Fruit fly (Drosophila melanogaster) whole organism, embryonic: ENCODE results near the gene Mettl5.

Experiments
- Antp ChIP-seq: fragments of 200-800 bp; sonication (Bioruptor generic); optimal IDR thresholded peaks from 3 replicates; lab custom pipeline; 2016; ENCODE audit warnings: missing biosample characterization, missing genetic modification characterization
- B-H2 ChIP-seq: fragments of 200-800 bp; sonication (Bioruptor generic); optimal IDR thresholded peaks from 2 replicates; lab custom pipeline; 2018; ENCODE audit warnings: missing biosample characterization, mild to moderate bottlenecking, missing genetic modification characterization
- CG10321 ChIP-seq: fragments of 200-800 bp; sonication (Bioruptor generic); IDR thresholded peaks from 2 replicates; pipeline ENCODE4 v1.3.6; 2022; ENCODE audit warnings: missing biosample characterization, missing genetic modification characterization
- CG10543 ChIP-seq: fragments of 200-800 bp; sonication (Bioruptor generic); optimal IDR thresholded peaks from 3 replicates; lab custom pipeline; 2017; ENCODE audit warnings: missing biosample characterization, mild to moderate bottlenecking, missing genetic modification characterization, moderate library complexity
- CG10565 ChIP-seq: fragments of 200-800 bp; sonication (Bioruptor generic); optimal IDR thresholded peaks from 3 replicates; lab custom pipeline; 2016; ENCODE audit warnings: missing biosample characterization, mild to moderate bottlenecking, missing genetic modification characterization
- CG11456 ChIP-seq: fragments of 200-800 bp; sonication (Bioruptor generic); IDR thresholded peaks from 3 replicates; pipeline ENCODE4 v1.3.6; 2022; ENCODE audit warnings: missing biosample characterization, missing genetic modification characterization
- CG11560 ChIP-seq: fragments of 200-800 bp; sonication (Bioruptor generic); IDR thresholded peaks from 3 replicates; pipeline ENCODE4 v1.3.6; 2022; ENCODE audit warnings: missing biosample characterization, missing genetic modification characterization
- CG11695 ChIP-seq: fragments of 200-800 bp; sonication (Bioruptor generic); IDR thresholded peaks from 3 replicates; pipeline ENCODE4 v1.3.6; 2022; ENCODE audit warnings: missing biosample characterization, missing genetic modification characterization
- CG12659 ChIP-seq: fragments of 200-800 bp; sonication (Bioruptor generic); optimal IDR thresholded peaks from 3 replicates; lab custom pipeline; 2017; ENCODE audit warnings: mild to moderate bottlenecking, missing biosample characterization, missing genetic modification reagents, missing genetic modification characterization
- CG15696 ChIP-seq: fragments of 200-800 bp; sonication (Bioruptor generic); optimal IDR thresholded peaks from 2 replicates; lab custom pipeline; 2019; ENCODE audit warnings: missing biosample characterization, mild to moderate bottlenecking, missing genetic modification characterization, moderate library complexity
- CG16779 ChIP-seq: fragments of 200-800 bp; sonication (Bioruptor generic); IDR thresholded peaks from 2 replicates; pipeline ENCODE4 v1.3.6; 2022; ENCODE audit warnings: missing biosample characterization, missing genetic modification characterization
- CG16815 ChIP-seq: fragments of 200-800 bp; sonication (Bioruptor generic); optimal IDR thresholded peaks from 3 replicates; lab custom pipeline; 2017; ENCODE audit warnings: missing biosample characterization, mild to moderate bottlenecking, missing genetic modification characterization
- CG17829 ChIP-seq: fragments of 200-800 bp; optimal IDR thresholded peaks from 2 replicates; lab custom pipeline; 2019; ENCODE audit warnings: missing biosample characterization, mild to moderate bottlenecking, missing genetic modification characterization, moderate library complexity
- CG1792 ChIP-seq: fragments of 200-800 bp; sonication (Bioruptor generic); optimal IDR thresholded peaks from 2 replicates; lab custom pipeline; 2016; ENCODE audit warnings: missing biosample characterization, missing genetic modification characterization
- CG2678 ChIP-seq: fragments of 200-800 bp; sonication (Bioruptor generic); optimal IDR thresholded peaks from 3 replicates; lab custom pipeline; 2019; ENCODE audit warnings: missing biosample characterization, mild to moderate bottlenecking, missing genetic modification characterization, moderate library complexity
- CG31441 ChIP-seq: fragments of 200-800 bp; sonication (Bioruptor generic); IDR thresholded peaks from 2 replicates; pipeline ENCODE4 v1.3.6; 2022; ENCODE audit warnings: missing biosample characterization, missing genetic modification characterization
- CG32772 ChIP-seq: fragments of 200-800 bp; sonication (Bioruptor generic); IDR thresholded peaks from 2 replicates; pipeline ENCODE4 v1.3.6; 2022; ENCODE audit warnings: missing biosample characterization, missing genetic modification characterization
- CG6689 ChIP-seq: fragments of 200-800 bp; sonication (Bioruptor generic); IDR thresholded peaks from 2 replicates; pipeline ENCODE4 v1.3.6; 2022; ENCODE audit warnings: missing biosample characterization, missing genetic modification characterization
- CTCF ChIP-seq: fragments of 200-800 bp; sonication (Bioruptor generic); optimal IDR thresholded peaks from 2 replicates; lab custom pipeline; 2017; ENCODE audit warnings: missing biosample characterization, mild to moderate bottlenecking, missing genetic modification characterization, moderate library complexity
- CkIIα-i1 ChIP-seq: fragments of 200-800 bp; sonication (Bioruptor generic); IDR thresholded peaks from 2 replicates; pipeline ENCODE4 v1.3.6; 2022; ENCODE audit warnings: missing biosample characterization, missing genetic modification characterization
- Drgx ChIP-seq: fragments of 200-800 bp; sonication (Bioruptor generic); IDR thresholded peaks from 2 replicates; pipeline ENCODE4 v1.3.6; 2022; ENCODE audit warnings: missing biosample characterization, missing genetic modification characterization
- E2f2 ChIP-seq: fragments of 200-800 bp; sonication (Bioruptor generic); IDR thresholded peaks from 2 replicates; pipeline ENCODE4 v1.3.6; 2022; ENCODE audit warnings: missing biosample characterization, missing genetic modification characterization
- Fer1 ChIP-seq: fragments of 200-800 bp; sonication (Bioruptor generic); optimal IDR thresholded peaks from 2 replicates; lab custom pipeline; 2017; ENCODE audit warnings: missing biosample characterization, mild to moderate bottlenecking, missing genetic modification characterization
- GATAe ChIP-seq: fragments of 200-800 bp; sonication (Bioruptor generic); conservative IDR thresholded peaks from 2 replicates; pipeline ENCODE4 v1.3.6; 2022; ENCODE audit warnings: missing biosample characterization, missing genetic modification characterization
- H2.0 ChIP-seq: fragments of 200-800 bp; sonication (Bioruptor generic); IDR thresholded peaks from 2 replicates; pipeline ENCODE4 v1.3.6; 2022; ENCODE audit warnings: missing biosample characterization, missing genetic modification characterization
- HLH54F ChIP-seq: fragments of 200-800 bp; sonication (Bioruptor generic); optimal IDR thresholded peaks from 3 replicates; lab custom pipeline; 2016; ENCODE audit warnings: missing biosample characterization, missing genetic modification characterization
- Hmx ChIP-seq: fragments of 200-800 bp; sonication (Bioruptor generic); optimal IDR thresholded peaks from 2 replicates; lab custom pipeline; 2016; ENCODE audit warnings: missing biosample characterization, missing genetic modification characterization
- Oli ChIP-seq: fragments of 200-800 bp; sonication (Bioruptor generic); optimal IDR thresholded peaks from 2 replicates; lab custom pipeline; 2018; ENCODE audit warnings: missing biosample characterization, mild to moderate bottlenecking, missing genetic modification characterization, moderate library complexity
- Pdp1 ChIP-seq, 2 experiments: fragments of 200-800 bp; sonication (Bioruptor generic); optimal IDR thresholded peaks; 3 replicates each; lab custom pipeline; 2016; ENCODE audit warnings: missing biosample characterization in 2 of 2, missing genetic modification characterization in 2 of 2, mild to moderate bottlenecking in 1 of 2, moderate library complexity in 1 of 2
- Scr ChIP-seq: fragments of 200-800 bp; sonication (Bioruptor generic); IDR thresholded peaks from 2 replicates; pipeline ENCODE4 v1.3.6; 2022; ENCODE audit warnings: missing biosample characterization, missing genetic modification characterization; ENCODE audit not compliant: partially characterized antibody
- Sox102F ChIP-seq: fragments of 200-800 bp; sonication (Bioruptor generic); optimal IDR thresholded peaks from 2 replicates; lab custom pipeline; 2018; ENCODE audit warnings: missing biosample characterization, mild to moderate bottlenecking, missing genetic modification characterization, moderate library complexity
- Usf ChIP-seq: fragments of 200-800 bp; sonication (Bioruptor generic); optimal IDR thresholded peaks from 2 replicates; lab custom pipeline; 2017; ENCODE audit warnings: missing genotype, missing biosample characterization, missing genetic modification characterization
- Xbp1 ChIP-seq: fragments of 200-800 bp; sonication (Bioruptor generic); optimal IDR thresholded peaks from 3 replicates; lab custom pipeline; 2016; ENCODE audit warnings: missing biosample characterization, mild to moderate bottlenecking, missing genetic modification characterization
- Xrp1 ChIP-seq: fragments of 200-800 bp; sonication (Bioruptor generic); IDR thresholded peaks from 2 replicates; pipeline ENCODE4 v1.3.6; 2022; ENCODE audit warnings: missing biosample characterization, missing genetic modification characterization
- al ChIP-seq: fragments of 200-800 bp; sonication (Bioruptor generic); IDR thresholded peaks from 2 replicates; pipeline ENCODE4 v1.3.6; 2022; ENCODE audit warnings: missing biosample characterization, missing genetic modification characterization
- ems ChIP-seq: fragments of 200-800 bp; sonication (Bioruptor generic); optimal IDR thresholded peaks from 3 replicates; lab custom pipeline; 2016; ENCODE audit warnings: missing biosample characterization, missing genetic modification characterization
- ftz-f1 ChIP-seq: fragments of 200-800 bp; sonication (Bioruptor generic); optimal IDR thresholded peaks from 2 replicates; lab custom pipeline; 2016; ENCODE audit warnings: missing biosample characterization, missing genetic modification characterization
- fu2 ChIP-seq: fragments of 200-800 bp; sonication (Bioruptor generic); optimal IDR thresholded peaks from 2 replicates; lab custom pipeline; 2016; ENCODE audit warnings: missing biosample characterization, missing genetic modification characterization
- gsb-n ChIP-seq: fragments of 200-800 bp; sonication (Bioruptor generic); optimal IDR thresholded peaks from 3 replicates; lab custom pipeline; 2018; ENCODE audit warnings: missing biosample characterization, mild to moderate bottlenecking, missing genetic modification characterization
- ham ChIP-seq: fragments of 200-800 bp; sonication (Bioruptor generic); IDR thresholded peaks from 2 replicates; pipeline ENCODE4 v1.3.6; 2022; ENCODE audit warnings: missing biosample characterization, missing genetic modification characterization
- hkb ChIP-seq, 2 experiments: fragments of 200-800 bp in 1 of 2; fragments of >200 bp in 1 of 2; sonication (Bioruptor generic) in 1 of 2; IDR thresholded peaks in 1 of 2; optimal IDR thresholded peaks in 1 of 2; 2 replicates each; pipeline versions ENCODE4 v1.3.6 to Lab custom; 2017 to 2022; ENCODE audit warnings: missing biosample characterization in 1 of 2, missing genetic modification characterization in 1 of 2
- inv ChIP-seq: fragments of 200-800 bp; sonication (Bioruptor generic); IDR thresholded peaks from 2 replicates; pipeline ENCODE4 v1.3.6; 2022; ENCODE audit warnings: missing biosample characterization, missing genetic modification characterization; ENCODE audit not compliant: partially characterized antibody
- kah ChIP-seq: fragments of 200-800 bp; sonication (Bioruptor generic); optimal IDR thresholded peaks from 2 replicates; lab custom pipeline; 2018; ENCODE audit warnings: missing biosample characterization, mild to moderate bottlenecking, missing genetic modification characterization
- lbe ChIP-seq: fragments of 200-800 bp; sonication (Bioruptor generic); optimal IDR thresholded peaks from 2 replicates; lab custom pipeline; 2016; ENCODE audit warnings: missing biosample characterization, mild to moderate bottlenecking, missing genetic modification characterization
- lilli ChIP-seq: fragments of 200-800 bp; sonication (Bioruptor generic); optimal IDR thresholded peaks from 3 replicates; lab custom pipeline; 2016; ENCODE audit warnings: missing biosample characterization, missing genetic modification characterization
- otp ChIP-seq: fragments of 200-800 bp; sonication (Bioruptor generic); IDR thresholded peaks from 3 replicates; pipeline ENCODE4, ENCODE4 v1.3.6; 2022; ENCODE audit warnings: missing biosample characterization, missing genetic modification characterization
- pb ChIP-seq: fragments of 200-800 bp; sonication (Bioruptor generic); optimal IDR thresholded peaks from 3 replicates; lab custom pipeline; 2016; ENCODE audit warnings: missing biosample characterization, missing genetic modification characterization
- pita ChIP-seq: fragments of 200-800 bp; sonication (Bioruptor generic); optimal IDR thresholded peaks from 2 replicates; lab custom pipeline; 2017; ENCODE audit warnings: missing biosample characterization, mild to moderate bottlenecking, missing genetic modification characterization
- salm ChIP-seq: fragments of 200-800 bp; sonication (Bioruptor generic); optimal IDR thresholded peaks from 2 replicates; lab custom pipeline; 2018; ENCODE audit warnings: missing biosample characterization, mild to moderate bottlenecking, missing genetic modification characterization
- tap ChIP-seq: fragments of 200-800 bp; optimal IDR thresholded peaks from 3 replicates; lab custom pipeline; 2019; ENCODE audit warnings: missing biosample characterization, mild to moderate bottlenecking, missing genetic modification characterization, moderate library complexity
- trh ChIP-seq: fragments of 200-800 bp; sonication (Bioruptor generic); optimal IDR thresholded peaks from 2 replicates; lab custom pipeline; 2016; ENCODE audit warnings: missing biosample characterization, missing genetic modification characterization
- zfh1 ChIP-seq: fragments of 200-800 bp; sonication (Bioruptor generic); IDR thresholded peaks from 3 replicates; pipeline ENCODE4 v1.3.6; 2022; ENCODE audit warnings: missing biosample characterization, missing genetic modification characterization
- zfh2 ChIP-seq: fragments of 200-800 bp; sonication (Bioruptor generic); optimal IDR thresholded peaks from 2 replicates; lab custom pipeline; 2016; ENCODE audit warnings: missing biosample characterization, missing genetic modification characterization

Gene Mettl5

dm6 chr3L:19261213-19261612 is 2.4 kb upstream of the Mettl5 start, which contains the start of gene Bet1 (continued):
- TF ChIP-seq pita (GFP tag; lab: Kevin White, UChicago) (no peak), Scr (no peak), CG10543 (GFP tag; lab: Kevin White, UChicago) (no peak), CG11695 (no peak), CG15696 (tag; lab: Kevin White, UChicago) (no peak), pb (GFP tag; lab: Kevin White, UChicago) (no peak), trh (GFP tag; lab: Kevin White, UChicago) (no peak), ham (no peak), CG10321 (GFP tag; lab: Robert Waterston, UW) (no peak), CG16779 (GFP tag; lab: Robert Waterston, UW) (no peak), zfh1 (GFP tag; lab: Robert Waterston, UW) (no peak), CG6689 (no peak), gsb-n (tag; lab: Kevin White, UChicago) (no peak), CG12659 (GFP tag; lab: Kevin White, UChicago) (no peak), Drgx (no peak), CG31441 (no peak), CG17829 (tag; lab: Kevin White, UChicago) (no peak), CG10565 (GFP tag; lab: Kevin White, UChicago) (no peak), Xbp1 (GFP tag; lab: Kevin White, UChicago) (no peak), lilli (GFP tag; lab: Kevin White, UChicago) (no peak), CG2678 (tag; lab: Kevin White, UChicago) (no peak), H2.0 (GFP tag; lab: Robert Waterston, UW) (peak; percentile 40; the same call in 1 of the 2 replicates), fu2 (GFP tag; lab: Kevin White, UChicago) (no peak), CG11456 (GFP tag; lab: Robert Waterston, UW) (no peak), lbe (no peak), GATAe (GFP tag; lab: Robert Waterston, UW) (no peak), CG11560 (tag; lab: Robert Waterston, UW) (no peak), Antp (GFP tag; lab: Kevin White, UChicago) (no peak), Sox102F (GFP tag; lab: Kevin White, UChicago) (peak; percentile 7), salm (no peak), tap (tag; lab: Kevin White, UChicago) (no peak), inv (GFP tag; lab: Robert Waterston, UW) (no peak), hkb (optimal IDR thresholded peaks at IDR 0.05; lab: Kevin White, UChicago) (no peak), hkb (GFP tag; IDR thresholded peaks at IDR 0.05; lab: Robert Waterston, UW) (no peak), Pdp1 (GFP tag; optimal IDR thresholded peaks at IDR 0.05; lab: Kevin White, UChicago) (no peak), Usf (peak; percentile 11), HLH54F (GFP tag; lab: Kevin White, UChicago) (no peak), CTCF (GFP tag; lab: Kevin White, UChicago) (no peak), otp (GFP tag; lab: Robert Waterston, UW) (no peak), CG16815 (no peak), CG32772 (no peak), kah (GFP tag; lab: Kevin White, UChicago) (no peak), Hmx (GFP tag; lab: Kevin White, UChicago) (no peak), Xrp1 (GFP tag; lab: Robert Waterston, UW) (peak; percentile 33; the same call in 1 of the 2 replicates), ftz-f1 (no peak), E2f2 (0 out of 2 replicates have a peak, but pooled peaks have one; percentile 20), ems (GFP tag; lab: Kevin White, UChicago) (no peak), Fer1 (GFP tag; lab: Kevin White, UChicago) (no peak), CG1792 (no peak), zfh2 (GFP tag; lab: Kevin White, UChicago) (no peak), B-H2 (GFP tag; lab: Kevin White, UChicago) (no peak), CkIIα-i1 (no peak), Oli (tag; lab: Kevin White, UChicago) (no peak), al (GFP tag; lab: Robert Waterston, UW) (no peak)
